Fruit fly (Drosophila melanogaster): ENCODE results near the gene Fhos.
A peak's percentile ranks its signal among the peaks of the same experiment; 100 is the strongest.

Gene Fhos

DNA sequence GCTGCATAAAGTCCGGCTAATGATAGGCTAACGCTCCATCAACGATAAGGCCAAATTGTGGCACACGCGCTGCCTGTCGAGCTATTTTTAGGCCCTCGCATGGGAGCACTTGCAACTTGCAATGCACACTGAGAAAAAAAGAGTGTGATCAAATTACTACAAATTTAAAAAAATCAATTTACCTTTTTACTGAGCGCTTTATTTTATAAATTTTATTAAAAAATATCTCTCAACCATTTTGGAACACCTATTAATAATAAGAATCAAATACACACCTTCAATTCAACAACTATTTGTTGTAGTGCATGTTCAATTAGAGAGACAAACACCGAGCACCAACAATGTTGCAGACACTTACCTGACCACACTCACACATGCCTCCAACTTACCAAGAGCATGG lies 12.1 kb downstream of the Fhos start (continued):
- TF ChIP-seq Hr78 (GFP tag; optimal IDR thresholded peaks at IDR 0.05) (peak in 1 of 2 experiments; percentile 42), sim (GFP tag; IDR thresholded peaks at IDR 0.05) (peak; percentile 72; the same call in 1 of the 2 replicates), CG9727 (GFP tag; optimal IDR thresholded peaks at IDR 0.05) (no peak), CG10267 (tag; optimal IDR thresholded peaks at IDR 0.05) (peak; percentile 78), CG12391 (tag; optimal IDR thresholded peaks at IDR 0.05) (no peak), B-H1 (GFP tag; IDR thresholded peaks at IDR 0.05) (peak; percentile 13; the same call in 2 of the 3 replicates), gsb-n (tag; optimal IDR thresholded peaks at IDR 0.05) (peak; percentile 77), ttk (GFP tag; IDR thresholded peaks at IDR 0.05) (peak; percentile 62), mam (GFP tag; optimal IDR thresholded peaks at IDR 0.05) (no peak), CG16779 (GFP tag; IDR thresholded peaks at IDR 0.05) (no peak), CG32772 (GFP tag; IDR thresholded peaks at IDR 0.05) (peak; percentile 53), Mrtf (GFP tag; IDR thresholded peaks at IDR 0.05) (peak; percentile 39; the same call in 1 of the 3 replicates), CG6854 (GFP tag; optimal IDR thresholded peaks at IDR 0.05) (no peak), Aef1 (GFP tag; IDR thresholded peaks at IDR 0.05) (no peak), dmrt11E (tag; optimal IDR thresholded peaks at IDR 0.05) (peak; percentile 37), zf30C (GFP tag; optimal IDR thresholded peaks at IDR 0.05) (peak; percentile 71), ken (GFP tag; IDR thresholded peaks at IDR 0.05) (peak; percentile 59), Rx (GFP tag; IDR thresholded peaks at IDR 0.05) (peak; percentile 67), Ets65A (GFP tag) (peak; percentile 92), CG8388 (GFP tag; optimal IDR thresholded peaks at IDR 0.05) (peak; percentile 69), stc (GFP tag; IDR thresholded peaks at IDR 0.05) (peak; percentile 55), Ptx1 (GFP tag; IDR thresholded peaks at IDR 0.05) (peak; percentile 12), btn (GFP tag; optimal IDR thresholded peaks at IDR 0.05) (no peak), Deaf1 (tag; optimal IDR thresholded peaks at IDR 0.05) (no peak), Awh (GFP tag; IDR thresholded peaks at IDR 0.05) (peak; percentile 70), Trl (optimal IDR thresholded peaks at IDR 0.05) (no peak), Trl (GFP tag; optimal IDR thresholded peaks at IDR 0.05) (no peak), CG18764 (GFP tag; optimal IDR thresholded peaks at IDR 0.05) (no peak), pan (optimal IDR thresholded peaks at IDR 0.05) (no peak), pan (GFP tag; optimal IDR thresholded peaks at IDR 0.05 in 1 of 2, IDR thresholded peaks at IDR 0.05 in 1 of 2) (peak in 1 of 2 experiments; percentile 35), CG4360 (GFP tag; IDR thresholded peaks at IDR 0.05) (0 out of 2 replicates have a peak, but pooled peaks have one; percentile 4), CG17829 (tag; optimal IDR thresholded peaks at IDR 0.05) (no peak), cg (GFP tag; optimal IDR thresholded peaks at IDR 0.05) (peak; percentile 10), Lpt (GFP tag; optimal IDR thresholded peaks at IDR 0.05) (no peak), Ravus (GFP tag; IDR thresholded peaks at IDR 0.05) (peak; percentile 6; the same call in 1 of the 2 replicates), CG17802 (tag; optimal IDR thresholded peaks at IDR 0.05) (peak; percentile 5), wor (GFP tag; IDR thresholded peaks at IDR 0.05) (peak; percentile 53), CG31441 (GFP tag; IDR thresholded peaks at IDR 0.05) (peak; percentile 82; the same call in 1 of the 2 replicates), chn (GFP tag; optimal IDR thresholded peaks at IDR 0.05) (no peak), gce (GFP tag; IDR thresholded peaks at IDR 0.05) (peak; percentile 78; the same call in 2 of the 3 replicates), Hr39 (optimal IDR thresholded peaks at IDR 0.05) (no peak), CG16863 (GFP tag; optimal IDR thresholded peaks at IDR 0.05) (no peak), exex (tag; optimal IDR thresholded peaks at IDR 0.05) (no peak), esg (GFP tag; conservative IDR thresholded peaks at IDR 0.05) (peak; percentile 14; the same call in 1 of the 2 replicates), vnd (GFP tag; IDR thresholded peaks at IDR 0.05; ENCODE audit: partially characterized antibody) (no peak), sisA (GFP tag; IDR thresholded peaks at IDR 0.05) (peak; percentile 21; the same call in 1 of the 2 replicates), dimm (GFP tag; IDR thresholded peaks at IDR 0.05) (peak; percentile 7; the same call in 1 of the 2 replicates), Nf-YA (GFP tag; IDR thresholded peaks at IDR 0.05) (peak; percentile 19; the same call in 1 of the 2 replicates), zfh1 (GFP tag; IDR thresholded peaks at IDR 0.05) (peak; percentile 74), pum (GFP tag; optimal IDR thresholded peaks at IDR 0.05) (no peak), CG7372 (GFP tag; IDR thresholded peaks at IDR 0.05) (0 out of 2 replicates have a peak, but pooled peaks have one; percentile 5), Oaz (GFP tag; IDR thresholded peaks at IDR 0.05) (peak; percentile 14), dati (GFP tag; IDR thresholded peaks at IDR 0.05) (peak; percentile 47; the same call in 1 of the 2 replicates)

All from whole organism, embryonic.